Worm (Caenorhabditis elegans): ENCODE measurements around the gene F53H1.4.

ce11 chrIV:1284877-1285276, 25.1 kb upstream of the F53H1.4 start:
- TF ChIP-seq him-1 (tag; optimal IDR thresholded peaks at IDR 0.05) (no peak), W03F9.2 (tag; optimal IDR thresholded peaks at IDR 0.05) (no peak)
